Fruit fly (Drosophila melanogaster): ENCODE results near the gene CG42705.

CG42705 gene

DNA sequence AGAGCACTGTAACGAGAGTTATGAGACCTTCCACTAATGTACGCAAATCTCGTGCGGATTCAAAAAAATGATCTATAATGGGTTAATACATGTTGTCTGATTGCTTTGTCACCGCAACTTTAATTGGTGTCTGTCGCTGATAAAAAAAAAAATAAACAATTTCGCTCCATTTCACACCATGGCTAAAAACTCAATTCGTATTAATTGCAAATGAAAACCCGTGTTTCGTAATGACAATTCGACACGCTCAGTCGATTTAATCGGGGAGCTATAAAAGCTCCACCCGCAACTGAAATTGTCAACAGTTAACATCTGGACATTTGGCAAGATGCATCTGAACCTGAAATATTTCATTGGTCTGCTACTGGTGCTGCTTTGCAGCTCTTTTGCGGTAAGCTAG, 38.2 kb downstream of the CG42705 start, which contains the start of gene CG11368:
TSS of gene CG11368 (plus strand) at position 301 of the 400 bp plus-strand sequence.
- TF ChIP-seq net (GFP tag; optimal IDR thresholded peaks at IDR 0.05) (no peak), pdm3 (GFP tag; optimal IDR thresholded peaks at IDR 0.05) (no peak), Eip93F (GFP tag; optimal IDR thresholded peaks at IDR 0.05) (no peak), Lpt (GFP tag; optimal IDR thresholded peaks at IDR 0.05) (no peak), CG8319 (GFP tag; optimal IDR thresholded peaks at IDR 0.05) (no peak), Hr38 (GFP tag; optimal IDR thresholded peaks at IDR 0.05) (no peak), Hr4 (GFP tag; optimal IDR thresholded peaks at IDR 0.05) (no peak), spab (GFP tag; optimal IDR thresholded peaks at IDR 0.05) (no peak), CG8119 (GFP tag; IDR thresholded peaks at IDR 0.05) (no peak), Sox14 (GFP tag; optimal IDR thresholded peaks at IDR 0.05) (no peak), CG16779 (tag; optimal IDR thresholded peaks at IDR 0.05) (no peak), fd59A (GFP tag; optimal IDR thresholded peaks at IDR 0.05) (no peak), CG6276 (GFP tag; optimal IDR thresholded peaks at IDR 0.05) (no peak), CG32006 (GFP tag; optimal IDR thresholded peaks at IDR 0.05) (no peak), eg (GFP tag; IDR thresholded peaks at IDR 0.05) (no peak)

DNA sequence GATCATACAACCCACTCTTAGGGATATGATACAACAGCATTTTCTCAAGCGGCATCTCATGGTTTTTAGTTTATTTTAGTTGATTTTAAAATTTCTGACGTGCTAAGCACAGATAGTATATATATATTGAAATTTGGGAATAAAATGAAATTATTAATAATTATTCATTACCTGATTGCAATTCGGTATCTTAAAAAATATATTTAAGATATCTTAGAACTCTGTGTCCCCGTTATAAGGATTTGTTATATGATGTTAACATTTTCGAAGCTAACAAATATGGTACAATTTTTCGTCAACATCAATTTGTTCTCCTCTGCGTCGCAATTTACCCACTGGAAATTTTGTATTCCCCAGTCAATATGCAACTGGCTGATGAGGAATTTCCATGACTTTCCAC, 39.6 kb downstream of the CG42705 start, which contains the start of gene CG43198:
TSS of gene CG43198 (minus strand) at position 101 of the 400 bp plus-strand sequence.
- TF ChIP-seq CG11294 (GFP tag; IDR thresholded peaks at IDR 0.05): no peak
- no peak for TF ChIP-seq CG11902 (GFP tag; optimal IDR thresholded peaks at IDR 0.05)
- TF ChIP-seq CG6276 (GFP tag; optimal IDR thresholded peaks at IDR 0.05): no peak
- no peak for TF ChIP-seq Sox15 (GFP tag; optimal IDR thresholded peaks at IDR 0.05)
- no peak for TF ChIP-seq dac (GFP tag; optimal IDR thresholded peaks at IDR 0.05)
- no peak for TF ChIP-seq CG10631 (GFP tag; optimal IDR thresholded peaks at IDR 0.05)
- TF ChIP-seq cyc (GFP tag; optimal IDR thresholded peaks at IDR 0.05): no peak
- no peak for TF ChIP-seq lz (GFP tag; optimal IDR thresholded peaks at IDR 0.05)
- TF ChIP-seq eg (GFP tag; IDR thresholded peaks at IDR 0.05): no peak
- TF ChIP-seq CG8119 (GFP tag; IDR thresholded peaks at IDR 0.05): no peak

DNA sequence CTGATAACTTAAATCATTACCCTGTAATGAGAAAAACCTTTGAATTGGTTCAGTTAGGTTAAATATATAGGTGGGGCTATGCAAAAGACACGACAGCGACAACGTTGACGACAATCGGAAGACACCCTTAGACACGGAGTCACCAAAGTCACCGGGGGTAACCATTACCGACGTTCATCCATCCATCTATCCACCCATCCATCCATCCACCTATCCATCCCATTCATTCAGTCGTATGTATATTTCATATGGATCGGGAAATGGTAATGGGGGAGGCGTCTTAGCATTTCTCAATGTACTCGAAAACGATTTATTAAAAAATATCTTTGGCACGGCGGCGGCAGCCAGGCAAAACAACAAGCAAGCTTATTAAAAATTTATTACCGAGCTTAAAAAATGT, 48.4 kb downstream of the CG42705 start:
- TF ChIP-seq CG7368 (GFP tag; optimal IDR thresholded peaks at IDR 0.05): no peak
- no peak for TF ChIP-seq CG16779 (tag; optimal IDR thresholded peaks at IDR 0.05)
- TF ChIP-seq pdm3 (GFP tag; optimal IDR thresholded peaks at IDR 0.05): no peak
- no peak for TF ChIP-seq Gug (GFP tag; IDR thresholded peaks at IDR 0.05)
- TF ChIP-seq CG8119 (GFP tag; IDR thresholded peaks at IDR 0.05): no peak
- TF ChIP-seq salr (GFP tag; optimal IDR thresholded peaks at IDR 0.05): no peak
- no peak for TF ChIP-seq CG3032 (tag; optimal IDR thresholded peaks at IDR 0.05)
- no peak for TF ChIP-seq CG4318 (GFP tag; optimal IDR thresholded peaks at IDR 0.05)
- TF ChIP-seq eg (GFP tag; IDR thresholded peaks at IDR 0.05): no peak
- no peak for TF ChIP-seq fd85E (GFP tag; optimal IDR thresholded peaks at IDR 0.05)
- TF ChIP-seq Sox15 (GFP tag; optimal IDR thresholded peaks at IDR 0.05): no peak
- TF ChIP-seq Lpt (GFP tag; optimal IDR thresholded peaks at IDR 0.05): no peak
- TF ChIP-seq CG6854 (GFP tag; optimal IDR thresholded peaks at IDR 0.05): no peak
- TF ChIP-seq CG11762 (GFP tag; optimal IDR thresholded peaks at IDR 0.05; ENCODE audit: insufficient read depth): no peak
